1 fruit fly cellular context compared by ENCODE assay signal in genomic region chr3L:22773383-22773873, dm6.
A peak's percentile ranks its signal among the peaks of the same experiment; 100 is the strongest.
TF ChIP-seq lines count a peak whose summit lies in the region.

No protein-coding gene starts in this region.

TF ChIP-seq in whole organism, embryonic, 481 proteins besides CTCF, POLR2A, EP300 and RAD21 (continued from another document):
- TF ChIP-seq Trl (optimal IDR thresholded peaks at IDR 0.05; lab: Kevin White, UChicago) (peak; percentile 33 to 50), Trl (GFP tag; optimal IDR thresholded peaks at IDR 0.05; lab: Kevin White, UChicago) (no peak), CG2116 (GFP tag; optimal IDR thresholded peaks at IDR 0.05; lab: Kevin White, UChicago) (no peak), HLHmδ (GFP tag; optimal IDR thresholded peaks at IDR 0.05; lab: Kevin White, UChicago) (peak; percentile 15), CG9609 (GFP tag; optimal IDR thresholded peaks at IDR 0.05; lab: Kevin White, UChicago) (no peak), CG7357 (GFP tag; IDR thresholded peaks at IDR 0.05; lab: Robert Waterston, UW) (no peak), CG4617 (GFP tag; optimal IDR thresholded peaks at IDR 0.05; lab: Kevin White, UChicago; ENCODE audit: borderline replicate concordance) (peak; percentile 59), CG17186 (GFP tag; optimal IDR thresholded peaks at IDR 0.05; lab: Kevin White, UChicago) (peak; percentile 100), ara (GFP tag; IDR thresholded peaks at IDR 0.05; lab: Robert Waterston, UW) (no peak), sens (GFP tag; lab: Kevin White, UChicago) (peak; percentile 51), Myb (GFP tag; optimal IDR thresholded peaks at IDR 0.05; lab: Kevin White, UChicago) (no peak), ham (GFP tag; IDR thresholded peaks at IDR 0.05; lab: Robert Waterston, UW) (no peak), CG14014 (GFP tag; IDR thresholded peaks at IDR 0.05; lab: Robert Waterston, UW) (no peak), Lhr (GFP tag; optimal IDR thresholded peaks at IDR 0.05; lab: Kevin White, UChicago) (no peak), CG4360 (GFP tag; IDR thresholded peaks at IDR 0.05; lab: Robert Waterston, UW) (peak; percentile 92), insv (GFP tag; optimal IDR thresholded peaks at IDR 0.05; lab: Kevin White, UChicago) (peak; percentile 64 to 94), cg (GFP tag; optimal IDR thresholded peaks at IDR 0.05; lab: Kevin White, UChicago) (peak; percentile 9), Jarid2 (GFP tag; optimal IDR thresholded peaks at IDR 0.05; lab: Kevin White, UChicago) (peak; percentile 84), CG8290 (GFP tag; optimal IDR thresholded peaks at IDR 0.05; lab: Kevin White, UChicago) (no peak), CG8290 (tag; optimal IDR thresholded peaks at IDR 0.05; lab: Kevin White, UChicago) (peak in 1 of 2 experiments; percentile 22), MESR4 (GFP tag; optimal IDR thresholded peaks at IDR 0.05; lab: Kevin White, UChicago) (peak; percentile 42), pb (GFP tag; optimal IDR thresholded peaks at IDR 0.05; lab: Kevin White, UChicago) (no peak), dm (GFP tag; optimal IDR thresholded peaks at IDR 0.05; lab: Kevin White, UChicago) (peak; percentile 54), CG2199 (GFP tag; IDR thresholded peaks at IDR 0.05; lab: Robert Waterston, UW) (peak; percentile 34; the same call in 1 of the 3 replicates), CG17829 (tag; optimal IDR thresholded peaks at IDR 0.05; lab: Kevin White, UChicago) (peak; percentile 64), nom (GFP tag; optimal IDR thresholded peaks at IDR 0.05; lab: Kevin White, UChicago) (peak; percentile 44), Bgb (GFP tag; IDR thresholded peaks at IDR 0.05; lab: Robert Waterston, UW; ENCODE audit: partially characterized antibody) (0 out of 2 replicates have a peak, but pooled peaks have one; percentile 30), CG34224 (GFP tag; IDR thresholded peaks at IDR 0.05; lab: Robert Waterston, UW; ENCODE audit: partially characterized antibody) (0 out of 3 replicates have a peak, but pooled peaks have one; percentile 30), Lim3 (GFP tag; IDR thresholded peaks at IDR 0.05; lab: Robert Waterston, UW) (0 out of 2 replicates have a peak, but pooled peaks have one; percentile 32), Scr (GFP tag; IDR thresholded peaks at IDR 0.05; lab: Robert Waterston, UW; ENCODE audit: partially characterized antibody) (0 out of 2 replicates have a peak, but pooled peaks have one; percentile 29), CG1832 (GFP tag; optimal IDR thresholded peaks at IDR 0.05; lab: Kevin White, UChicago) (peak; percentile 71), bbx (GFP tag; IDR thresholded peaks at IDR 0.05; lab: Robert Waterston, UW; ENCODE audit: partially characterized antibody) (0 out of 2 replicates have a peak, but pooled peaks have one; percentile 43), crp (GFP tag; optimal IDR thresholded peaks at IDR 0.05; lab: Kevin White, UChicago) (peak in 1 of 2 experiments; percentile 39), CG12769 (tag; optimal IDR thresholded peaks at IDR 0.05; lab: Kevin White, UChicago) (peak; percentile 38), stwl (tag; optimal IDR thresholded peaks at IDR 0.05; lab: Kevin White, UChicago) (peak; percentile 50), CG1603 (tag; optimal IDR thresholded peaks at IDR 0.05; lab: Kevin White, UChicago) (peak; percentile 33), YL-1 (GFP tag; optimal IDR thresholded peaks at IDR 0.05; lab: Kevin White, UChicago) (peak; percentile 51), pzg (GFP tag; optimal IDR thresholded peaks at IDR 0.05; lab: Kevin White, UChicago) (peak; percentile 12), Nf-YB (GFP tag; optimal IDR thresholded peaks at IDR 0.05; lab: Kevin White, UChicago) (peak; percentile 19), CG5180 (GFP tag; optimal IDR thresholded peaks at IDR 0.05; lab: Kevin White, UChicago) (peak; percentile 36), hth (optimal IDR thresholded peaks at IDR 0.05; lab: Kevin White, UChicago) (no peak), Doc2 (GFP tag; IDR thresholded peaks at IDR 0.05; lab: Robert Waterston, UW) (no peak), chinmo (GFP tag; IDR thresholded peaks at IDR 0.05; lab: Robert Waterston, UW; ENCODE audit: partially characterized antibody) (peak; percentile 92; the same call in 3 of the 4 replicates), CG12155 (GFP tag; optimal IDR thresholded peaks at IDR 0.05; lab: Kevin White, UChicago) (peak; percentile 2), CG7786 (GFP tag; optimal IDR thresholded peaks at IDR 0.05; lab: Kevin White, UChicago) (no peak)
TF ChIP-seq in whole organism, embryonic: peak in this region for 43.
